Fruit fly (Drosophila melanogaster): Measurements from ENCODE around the gene CG42554.

Gene CG42554

dm6 chr3L:804557-805260 is 30.8 kb upstream of the CG42554 start:
- TF ChIP-seq CG8159 (tag; optimal IDR thresholded peaks at IDR 0.05) (peak; percentile 61), Snoo (tag; optimal IDR thresholded peaks at IDR 0.05) (no peak), EcR (GFP tag; optimal IDR thresholded peaks at IDR 0.05) (no peak), fd96Ca (GFP tag; IDR thresholded peaks at IDR 0.05) (no peak), CG34367 (tag; optimal IDR thresholded peaks at IDR 0.05) (peak; percentile 3), CG8301 (tag; optimal IDR thresholded peaks at IDR 0.05) (peak; percentile 4), Ets98B (GFP tag; IDR thresholded peaks at IDR 0.05) (no peak), CG10348 (GFP tag; IDR thresholded peaks at IDR 0.05) (no peak), gl (tag; optimal IDR thresholded peaks at IDR 0.05) (no peak), rn (GFP tag; IDR thresholded peaks at IDR 0.05) (no peak), Pif1A (GFP tag; optimal IDR thresholded peaks at IDR 0.05) (peak; percentile 42), CG13204 (GFP tag; optimal IDR thresholded peaks at IDR 0.05) (no peak), CG15710 (tag; optimal IDR thresholded peaks at IDR 0.05) (peak; percentile 34), CG14655 (GFP tag; optimal IDR thresholded peaks at IDR 0.05) (peak; percentile 29), CG17806 (tag; optimal IDR thresholded peaks at IDR 0.05) (peak; percentile 44), CG32121 (GFP tag; IDR thresholded peaks at IDR 0.05) (no peak), CG4496 (GFP tag; IDR thresholded peaks at IDR 0.05) (peak; percentile 24; the same call in 2 of the 3 replicates), Pif1B (GFP tag; optimal IDR thresholded peaks at IDR 0.05) (no peak), CG9948 (tag; optimal IDR thresholded peaks at IDR 0.05) (peak; percentile 36), CG12605 (GFP tag; IDR thresholded peaks at IDR 0.05) (no peak), D1 (tag; optimal IDR thresholded peaks at IDR 0.05) (no peak)

dm6 chr3L:805642-806218 is 29.8 kb upstream of the CG42554 start:
- TF ChIP-seq CG34367 (tag; optimal IDR thresholded peaks at IDR 0.05) (peak; percentile 66), EcR (GFP tag; optimal IDR thresholded peaks at IDR 0.05) (no peak), CG32121 (GFP tag; IDR thresholded peaks at IDR 0.05) (peak; percentile 94), CG9948 (tag; optimal IDR thresholded peaks at IDR 0.05) (peak; percentile 77), CG4496 (GFP tag; IDR thresholded peaks at IDR 0.05) (peak; percentile 96), Pif1A (GFP tag; optimal IDR thresholded peaks at IDR 0.05) (peak; percentile 83), CG17806 (tag; optimal IDR thresholded peaks at IDR 0.05) (peak; percentile 74), CG13204 (GFP tag; optimal IDR thresholded peaks at IDR 0.05) (peak; percentile 16), CG10348 (GFP tag; IDR thresholded peaks at IDR 0.05) (no peak), rn (GFP tag; IDR thresholded peaks at IDR 0.05) (peak; percentile 88), Pif1B (GFP tag; optimal IDR thresholded peaks at IDR 0.05) (peak; percentile 76), Ets98B (GFP tag; IDR thresholded peaks at IDR 0.05) (peak; percentile 96), Snoo (tag; optimal IDR thresholded peaks at IDR 0.05) (peak; percentile 46), CG8301 (tag; optimal IDR thresholded peaks at IDR 0.05) (peak; percentile 94), fd96Ca (GFP tag; IDR thresholded peaks at IDR 0.05) (peak; percentile 92), CG15710 (tag; optimal IDR thresholded peaks at IDR 0.05) (peak; percentile 56), D1 (tag; optimal IDR thresholded peaks at IDR 0.05) (no peak), CG12605 (GFP tag; IDR thresholded peaks at IDR 0.05) (peak; percentile 94), gl (tag; optimal IDR thresholded peaks at IDR 0.05) (peak; percentile 44), CG8159 (tag; optimal IDR thresholded peaks at IDR 0.05) (peak; percentile 71), CG14655 (GFP tag; optimal IDR thresholded peaks at IDR 0.05) (peak; percentile 93)

- TF ChIP-seq CG14655 (GFP tag; optimal IDR thresholded peaks at IDR 0.05) = peak; percentile 54
- TF ChIP-seq Pif1A (GFP tag; optimal IDR thresholded peaks at IDR 0.05) = no peak
- TF ChIP-seq CG32121 (GFP tag; IDR thresholded peaks at IDR 0.05) = no peak
- TF ChIP-seq CG17806 (tag; optimal IDR thresholded peaks at IDR 0.05) = peak; percentile 49
- peak; percentile 58 for TF ChIP-seq CG8159 (tag; optimal IDR thresholded peaks at IDR 0.05)
- peak; percentile 46 for TF ChIP-seq CG9948 (tag; optimal IDR thresholded peaks at IDR 0.05)
- TF ChIP-seq CG15710 (tag; optimal IDR thresholded peaks at IDR 0.05) = peak; percentile 41
- peak; percentile 39 for TF ChIP-seq CG8301 (tag; optimal IDR thresholded peaks at IDR 0.05)
These were observed 28.0 kb upstream of the CG42554 start for dm6 chr3L:807456-807855.

dm6 chr3L:808725-809537 is 26.6 kb upstream of the CG42554 start:
- TF ChIP-seq gl (tag; optimal IDR thresholded peaks at IDR 0.05) (no peak), Snoo (tag; optimal IDR thresholded peaks at IDR 0.05) (no peak), CG8159 (tag; optimal IDR thresholded peaks at IDR 0.05) (no peak), CG8301 (tag; optimal IDR thresholded peaks at IDR 0.05) (no peak), CG34367 (tag; optimal IDR thresholded peaks at IDR 0.05) (no peak), Ets98B (GFP tag; IDR thresholded peaks at IDR 0.05) (no peak), Pif1B (GFP tag; optimal IDR thresholded peaks at IDR 0.05) (no peak), CG9948 (tag; optimal IDR thresholded peaks at IDR 0.05) (no peak), CG4496 (GFP tag; IDR thresholded peaks at IDR 0.05) (no peak), fd96Ca (GFP tag; IDR thresholded peaks at IDR 0.05) (no peak), CG17806 (tag; optimal IDR thresholded peaks at IDR 0.05) (no peak), rn (GFP tag; IDR thresholded peaks at IDR 0.05) (no peak), CG15710 (tag; optimal IDR thresholded peaks at IDR 0.05) (no peak), CG10348 (GFP tag; IDR thresholded peaks at IDR 0.05) (no peak), CG14655 (GFP tag; optimal IDR thresholded peaks at IDR 0.05) (no peak)

- TF ChIP-seq CG14655 (GFP tag; optimal IDR thresholded peaks at IDR 0.05) (no peak), CG8301 (tag; optimal IDR thresholded peaks at IDR 0.05) (no peak), CG10348 (GFP tag; IDR thresholded peaks at IDR 0.05) (no peak), Pif1B (GFP tag; optimal IDR thresholded peaks at IDR 0.05) (no peak), CG12605 (GFP tag; IDR thresholded peaks at IDR 0.05) (no peak), CG4496 (GFP tag; IDR thresholded peaks at IDR 0.05) (no peak), CG13204 (GFP tag; optimal IDR thresholded peaks at IDR 0.05) (no peak), Snoo (tag; optimal IDR thresholded peaks at IDR 0.05) (no peak), Pif1A (GFP tag; optimal IDR thresholded peaks at IDR 0.05) (no peak), fd96Ca (GFP tag; IDR thresholded peaks at IDR 0.05) (no peak), CG32121 (GFP tag; IDR thresholded peaks at IDR 0.05) (no peak), CG15710 (tag; optimal IDR thresholded peaks at IDR 0.05) (no peak), rn (GFP tag; IDR thresholded peaks at IDR 0.05) (no peak), CG34367 (tag; optimal IDR thresholded peaks at IDR 0.05) (no peak), EcR (GFP tag; optimal IDR thresholded peaks at IDR 0.05) (no peak)
These were observed 26.0 kb upstream of the CG42554 start for dm6 chr3L:809538-809805.

All from whole organism, pupa.